Fruit fly (Drosophila melanogaster): ENCODE data around the gene Acbp4.
A peak's percentile ranks its signal among the peaks of the same experiment; 100 is the strongest.

Gene Acbp4

DNA sequence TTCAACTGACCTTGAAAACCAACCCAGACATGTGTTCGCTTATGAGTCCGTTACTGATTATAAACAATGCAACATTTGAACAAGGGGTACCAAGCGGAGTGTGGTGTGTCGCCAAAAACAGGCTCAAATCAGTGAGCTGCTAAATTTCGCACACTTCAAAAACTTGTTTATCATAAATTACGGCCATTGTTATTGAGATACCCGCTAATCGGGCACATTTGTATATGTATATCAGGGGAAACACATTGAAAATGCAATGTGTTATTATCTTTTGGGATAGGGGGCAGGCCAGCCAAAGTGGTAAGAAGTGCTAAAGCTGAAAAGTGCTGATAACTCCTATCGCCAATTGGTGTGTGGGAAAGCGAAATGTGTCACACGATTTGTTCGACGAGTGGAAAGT is 26.2 kb upstream of the Acbp4 start:
- no peak for TF ChIP-seq pzg (GFP tag; optimal IDR thresholded peaks at IDR 0.05)
- TF ChIP-seq dmrt99B (tag; optimal IDR thresholded peaks at IDR 0.05) = no peak
- peak; percentile 42 for TF ChIP-seq Med (GFP tag)
- peak; percentile 69 for TF ChIP-seq CG15479 (GFP tag; optimal IDR thresholded peaks at IDR 0.05)
- TF ChIP-seq CG1832 (GFP tag; optimal IDR thresholded peaks at IDR 0.05) = no peak
- TF ChIP-seq Hr78 (GFP tag; optimal IDR thresholded peaks at IDR 0.05) = no peak
- TF ChIP-seq jumu (GFP tag; optimal IDR thresholded peaks at IDR 0.05) = no peak

- TF ChIP-seq CG9876 (GFP tag; optimal IDR thresholded peaks at IDR 0.05) (no peak), cad (GFP tag; optimal IDR thresholded peaks at IDR 0.05) (no peak), Dll (GFP tag; IDR thresholded peaks at IDR 0.05; ENCODE audit: partially characterized antibody) (no peak), Hr78 (GFP tag; optimal IDR thresholded peaks at IDR 0.05) (no peak), Med (GFP tag) (peak; percentile 20), Dfd (GFP tag; optimal IDR thresholded peaks at IDR 0.05) (no peak), croc (GFP tag; conservative IDR thresholded peaks at IDR 0.05) (no peak), CG15073 (GFP tag; optimal IDR thresholded peaks at IDR 0.05) (no peak), H2.0 (GFP tag; IDR thresholded peaks at IDR 0.05) (no peak), bcd (GFP tag; optimal IDR thresholded peaks at IDR 0.05) (no peak), CG17829 (tag; optimal IDR thresholded peaks at IDR 0.05) (peak; percentile 2), CG8388 (GFP tag; optimal IDR thresholded peaks at IDR 0.05) (no peak), zf30C (GFP tag; optimal IDR thresholded peaks at IDR 0.05) (no peak), CG12236 (GFP tag; optimal IDR thresholded peaks at IDR 0.05) (no peak), CG13123 (GFP tag; optimal IDR thresholded peaks at IDR 0.05) (no peak), ranshi (GFP tag; IDR thresholded peaks at IDR 0.05) (no peak), Chrac-16 (GFP tag; optimal IDR thresholded peaks at IDR 0.05) (no peak), salm (tag; optimal IDR thresholded peaks at IDR 0.05) (no peak), ab (GFP tag; optimal IDR thresholded peaks at IDR 0.05) (no peak), CG10209 (GFP tag; optimal IDR thresholded peaks at IDR 0.05) (no peak), Ptx1 (GFP tag; IDR thresholded peaks at IDR 0.05) (no peak), sens (GFP tag) (peak; percentile 76), slbo (GFP tag; IDR thresholded peaks at IDR 0.05) (no peak), CG10431 (GFP tag; optimal IDR thresholded peaks at IDR 0.05) (no peak), CG11695 (GFP tag; IDR thresholded peaks at IDR 0.05) (no peak), Dek (tag; optimal IDR thresholded peaks at IDR 0.05) (no peak), CG9609 (GFP tag; optimal IDR thresholded peaks at IDR 0.05) (no peak), CG4404 (GFP tag; IDR thresholded peaks at IDR 0.05) (no peak), CG2678 (tag; optimal IDR thresholded peaks at IDR 0.05) (peak; percentile 40), CG17361 (GFP tag; IDR thresholded peaks at IDR 0.05) (0 out of 3 replicates have a peak, but pooled peaks have one; percentile 24), CG3847 (GFP tag; IDR thresholded peaks at IDR 0.05) (no peak), Elba2 (GFP tag; optimal IDR thresholded peaks at IDR 0.05) (no peak), stc (GFP tag; IDR thresholded peaks at IDR 0.05) (no peak), D19B (GFP tag; optimal IDR thresholded peaks at IDR 0.05) (no peak), CG17359 (tag; optimal IDR thresholded peaks at IDR 0.05) (peak; percentile 1), Deaf1 (tag; optimal IDR thresholded peaks at IDR 0.05) (no peak), CG14710 (tag; optimal IDR thresholded peaks at IDR 0.05) (peak; percentile 1), Oli (tag; optimal IDR thresholded peaks at IDR 0.05) (peak; percentile 22), CG1603 (tag; optimal IDR thresholded peaks at IDR 0.05) (peak; percentile 8), CG13296 (GFP tag; optimal IDR thresholded peaks at IDR 0.05) (no peak), lola (GFP tag; optimal IDR thresholded peaks at IDR 0.05) (peak in 1 of 3 experiments; percentile 5), CG7556 (GFP tag; optimal IDR thresholded peaks at IDR 0.05) (no peak), ATbp (GFP tag; optimal IDR thresholded peaks at IDR 0.05) (no peak), kni (GFP tag; optimal IDR thresholded peaks at IDR 0.05) (no peak), Six4 (GFP tag; optimal IDR thresholded peaks at IDR 0.05) (no peak)
Observed at dm6 chr3L:7153634-7154033, 25.6 kb upstream of the Acbp4 start.

All from whole organism, embryonic.